Fruit fly (Drosophila melanogaster): Measurements from ENCODE around the gene betaTub97EF.
"Not testable (repeated sequence)": the region's sequence is repeated elsewhere in the genome, so short reads cannot be mapped to it uniquely, and the experiment has no call there.

betaTub97EF gene

dm6 chr3R:27960473-27960872 is 27.7 kb downstream of the betaTub97EF start, which contains the start of gene CG31253:
Gene CG31253, minus strand, starts transcription at chr3R:27960573.
- not testable (repeated sequence) for TF ChIP-seq Sin3A, ttk, insv (optimal IDR thresholded peaks at IDR 0.05)

dm6 chr3R:27959145-27959544 is 29.0 kb downstream of the betaTub97EF start, which contains the start of the genes CG42487 and CG4884:
Gene CG42487, minus strand, starts transcription at chr3R:27959245.
Gene CG4884, minus strand, starts transcription at chr3R:27959245.
- not testable (repeated sequence) for TF ChIP-seq psq, Sin3A, insv (optimal IDR thresholded peaks at IDR 0.05)

dm6 chr3R:27957967-27958366 is 30.2 kb downstream of the betaTub97EF start:
- TF ChIP-seq h (optimal IDR thresholded peaks at IDR 0.05) = no peak
- no peak for TF ChIP-seq Sin3A (optimal IDR thresholded peaks at IDR 0.05)
- TF ChIP-seq psq (optimal IDR thresholded peaks at IDR 0.05) = no peak
- TF ChIP-seq Myc (optimal IDR thresholded peaks at IDR 0.05) = no peak
- TF ChIP-seq ttk (optimal IDR thresholded peaks at IDR 0.05) = no peak
- TF ChIP-seq insv (optimal IDR thresholded peaks at IDR 0.05) = no peak

DNA sequence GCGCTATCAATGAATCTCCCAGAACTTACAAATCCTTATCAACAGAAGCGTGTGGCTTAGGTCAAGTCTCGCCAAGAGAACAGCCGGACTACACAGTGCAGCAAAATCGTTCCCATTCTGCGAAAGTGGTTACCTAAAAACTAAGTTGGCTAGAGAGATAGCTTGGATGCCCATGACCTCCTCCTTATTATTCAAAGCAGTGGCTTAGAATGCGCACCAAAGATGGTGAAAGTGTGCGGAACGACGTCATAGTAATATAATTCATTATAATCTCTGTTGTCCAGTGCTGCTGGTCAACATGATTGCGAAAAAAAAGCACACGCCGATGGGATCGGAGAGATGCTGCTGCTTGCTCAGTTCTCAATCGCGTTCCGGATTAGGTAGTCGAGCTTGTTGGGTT is 33.7 kb downstream of the betaTub97EF start, which contains the start of gene Nep7:
Nep7 (plus strand) TSS at position 385 of the 400 bp plus-strand sequence.
- no peak for TF ChIP-seq ttk (optimal IDR thresholded peaks at IDR 0.05)
- no peak for TF ChIP-seq psq (optimal IDR thresholded peaks at IDR 0.05)
- no peak for TF ChIP-seq Myc (optimal IDR thresholded peaks at IDR 0.05)
- no peak for TF ChIP-seq Sin3A (optimal IDR thresholded peaks at IDR 0.05)
- no peak for TF ChIP-seq insv (optimal IDR thresholded peaks at IDR 0.05)
- no peak for TF ChIP-seq h (optimal IDR thresholded peaks at IDR 0.05)

- TF ChIP-seq Sin3A (optimal IDR thresholded peaks at IDR 0.05) (no peak), ttk (optimal IDR thresholded peaks at IDR 0.05) (no peak), h (optimal IDR thresholded peaks at IDR 0.05) (no peak)
Measured at dm6 chr3R:27953890-27954289, 34.3 kb downstream of the betaTub97EF start, which contains the start of gene CG4951. Gene CG4951, minus strand, starts transcription at chr3R:27954112.

DNA sequence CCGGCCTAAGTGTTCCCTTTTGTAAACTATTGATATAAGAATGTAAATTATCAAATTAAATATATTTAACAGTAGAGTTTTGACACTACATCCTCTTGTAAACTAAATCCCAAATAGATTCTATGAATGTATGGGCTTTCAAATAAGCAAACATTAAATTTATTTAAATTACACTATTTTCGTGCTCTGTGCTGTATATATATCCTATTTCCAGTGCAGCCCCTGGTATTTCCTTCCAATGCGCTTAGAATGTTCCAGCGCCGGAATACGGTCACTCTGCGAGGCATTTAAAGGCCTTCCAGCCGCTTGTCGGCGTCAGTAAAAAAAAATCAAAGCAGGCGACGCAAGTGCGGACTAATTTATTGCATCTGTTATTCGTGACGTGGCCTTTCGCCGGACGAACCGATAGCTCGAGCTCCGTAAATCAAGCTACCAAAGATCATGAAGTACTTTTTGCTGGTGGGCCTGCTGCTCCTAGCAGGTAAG is 39.7 kb downstream of the betaTub97EF start, which contains the start of gene Gp93:
Gp93 (plus strand) TSS at position 291 of the 486 bp plus-strand sequence.
- no peak for TF ChIP-seq ttk (optimal IDR thresholded peaks at IDR 0.05)
- no peak for TF ChIP-seq psq (optimal IDR thresholded peaks at IDR 0.05)
- no peak for TF ChIP-seq h (optimal IDR thresholded peaks at IDR 0.05)
- TF ChIP-seq insv (optimal IDR thresholded peaks at IDR 0.05) = no peak
- TF ChIP-seq Myc (optimal IDR thresholded peaks at IDR 0.05) = no peak
- no peak for TF ChIP-seq Sin3A (optimal IDR thresholded peaks at IDR 0.05)

DNA sequence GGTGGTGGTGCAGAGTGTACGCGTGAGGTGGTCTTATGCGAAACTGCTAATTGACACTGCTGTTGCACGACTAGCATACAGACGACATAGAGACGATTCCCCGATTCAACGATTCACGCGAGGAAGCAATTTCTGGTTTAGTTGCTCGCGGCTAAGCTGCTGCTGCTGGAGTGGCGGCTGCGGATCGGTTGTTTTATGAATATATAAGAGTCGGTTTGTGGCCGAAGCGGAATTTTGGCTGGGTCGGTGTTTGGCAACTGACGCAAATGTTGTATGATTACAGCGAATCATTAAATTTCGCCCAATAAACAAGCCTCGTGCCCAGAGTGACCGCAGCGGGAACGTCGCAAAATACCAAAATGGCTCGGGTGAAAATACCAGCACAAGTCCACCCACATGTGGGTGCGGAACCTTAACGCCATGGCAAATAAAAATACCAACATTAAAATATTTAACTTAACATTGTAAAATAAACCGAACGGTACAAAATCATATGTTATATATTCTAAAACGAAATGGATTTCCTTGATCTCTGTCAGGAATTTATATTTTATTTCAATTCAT is 40.4 kb downstream of the betaTub97EF start, which contains the start of gene mfrn:
mfrn (minus strand) TSS at position 340 of the 564 bp plus-strand sequence.
- no peak for TF ChIP-seq psq (optimal IDR thresholded peaks at IDR 0.05)
- TF ChIP-seq insv (optimal IDR thresholded peaks at IDR 0.05) = no peak

DNA sequence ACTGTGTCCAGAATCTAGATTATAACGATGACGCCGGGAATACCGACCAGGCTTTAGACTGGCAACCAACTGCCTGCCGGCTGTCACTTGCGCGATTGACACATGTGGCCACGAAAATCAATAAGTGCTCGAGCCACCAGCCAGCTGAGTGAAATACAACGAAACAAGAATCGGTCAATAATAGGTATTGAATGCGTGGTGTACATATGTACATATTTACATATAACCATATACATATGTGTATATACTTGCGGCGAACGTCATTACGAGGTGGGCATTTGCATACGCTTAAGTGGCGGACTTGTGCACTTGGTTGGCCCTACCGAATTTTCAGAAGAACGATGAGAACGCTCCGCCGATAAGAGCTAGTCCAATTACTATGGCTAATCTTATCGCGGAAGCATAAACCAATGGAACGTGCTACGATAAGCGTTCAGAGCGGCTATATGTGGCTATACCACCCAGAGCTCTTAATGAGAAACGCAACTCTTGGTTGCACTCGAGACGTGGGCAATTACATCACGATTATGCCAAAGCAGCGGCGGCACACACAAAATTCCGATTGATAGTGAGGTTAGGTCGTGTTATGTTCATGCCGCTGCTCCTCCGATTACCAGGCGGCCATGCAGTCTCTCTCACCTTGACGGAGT is 41.5 kb downstream of the betaTub97EF start:
- TF ChIP-seq Sin3A (optimal IDR thresholded peaks at IDR 0.05) (no peak), h (optimal IDR thresholded peaks at IDR 0.05) (no peak), psq (optimal IDR thresholded peaks at IDR 0.05) (no peak), Myc (optimal IDR thresholded peaks at IDR 0.05) (no peak), insv (optimal IDR thresholded peaks at IDR 0.05) (no peak), ttk (optimal IDR thresholded peaks at IDR 0.05) (no peak)

DNA sequence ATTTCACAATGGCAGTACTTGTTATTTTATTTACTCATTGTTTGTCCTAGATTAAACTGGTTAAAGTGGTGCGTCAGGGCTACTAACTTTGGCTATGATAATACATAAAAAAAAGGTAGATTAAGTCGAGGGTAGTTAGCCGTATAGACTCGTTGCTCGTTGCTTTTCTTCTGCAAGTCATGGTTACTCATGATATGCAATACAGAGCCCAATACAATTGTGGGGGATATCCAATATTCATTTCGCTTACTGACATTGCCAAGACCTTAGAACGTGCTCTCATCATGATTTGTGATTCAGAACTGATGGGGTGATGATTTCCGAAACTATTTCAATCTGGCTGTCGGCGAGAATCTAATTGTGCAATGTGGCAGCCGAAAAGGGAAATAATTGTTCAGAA is 42.8 kb downstream of the betaTub97EF start:
- TF ChIP-seq insv (optimal IDR thresholded peaks at IDR 0.05) = no peak
- TF ChIP-seq h (optimal IDR thresholded peaks at IDR 0.05) = no peak
- no peak for TF ChIP-seq Sin3A (optimal IDR thresholded peaks at IDR 0.05)
- no peak for TF ChIP-seq ttk (optimal IDR thresholded peaks at IDR 0.05)
- TF ChIP-seq Myc (optimal IDR thresholded peaks at IDR 0.05) = no peak
- TF ChIP-seq psq (optimal IDR thresholded peaks at IDR 0.05) = no peak

dm6 chr3R:27937752-27938694 is 50.2 kb downstream of the betaTub97EF start, which contains the start of the genes NSD and BOD1:
Gene NSD, minus strand, starts transcription at chr3R:27937853.
Gene BOD1, plus strand, starts transcription at chr3R:27938245.
- no peak for TF ChIP-seq Sin3A (optimal IDR thresholded peaks at IDR 0.05)

DNA sequence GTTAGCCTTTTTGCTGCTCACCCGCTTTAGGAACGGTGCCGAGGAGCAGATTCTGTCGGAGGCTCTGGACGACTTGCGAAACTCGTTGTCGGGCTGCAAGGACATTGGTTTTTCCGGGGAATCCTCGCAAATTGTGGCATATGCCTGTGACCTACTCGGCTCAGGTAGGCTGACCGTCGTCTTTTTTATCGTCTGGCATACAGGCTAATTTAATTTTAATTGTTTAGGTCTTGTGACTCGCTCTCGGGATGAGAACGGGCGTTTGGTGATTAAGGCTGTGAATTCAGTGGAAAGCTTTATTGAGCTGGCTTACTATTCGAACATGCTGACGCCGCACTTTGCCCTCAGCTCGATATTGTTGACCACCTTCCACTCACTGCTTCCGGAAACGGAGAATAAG is 56.7 kb downstream of the betaTub97EF start:
- no peak for TF ChIP-seq ttk (optimal IDR thresholded peaks at IDR 0.05)
- no peak for TF ChIP-seq Myc (optimal IDR thresholded peaks at IDR 0.05)
- TF ChIP-seq h (optimal IDR thresholded peaks at IDR 0.05) = no peak
- no peak for TF ChIP-seq psq (optimal IDR thresholded peaks at IDR 0.05)
- TF ChIP-seq insv (optimal IDR thresholded peaks at IDR 0.05) = no peak
- TF ChIP-seq Sin3A (optimal IDR thresholded peaks at IDR 0.05) = no peak

Data from Kc167 (cell line).